Worm (Caenorhabditis elegans) whole organism, L4/young adult: Measurements from ENCODE around the gene F09A5.2.

ENCODE experiments used
- dao-5 ChIP-seq: sonication (generic microtip); optimal IDR thresholded peaks from 2 replicates; lab custom pipeline; 2016; ENCODE audit warnings: missing genotype, missing genetic modification characterization, moderate library complexity, missing compliant biosample characterization
- him-1 ChIP-seq: sonication (generic microtip); optimal IDR thresholded peaks from 2 replicates; lab custom pipeline; 2016; ENCODE audit warnings: missing genotype, missing genetic modification reagents, missing genetic modification characterization, missing compliant biosample characterization

ce11 chrX:13104966-13105365, 29.9 kb upstream of the F09A5.2 start, which contains the start of gene F17H10.1:
- TF ChIP-seq dao-5: no peak
- TF ChIP-seq him-1 (tag; lab: Kevin White, UChicago): no peak
